Worm (Caenorhabditis elegans) whole organism, mixed stage, embryonic: ENCODE data around the gene F36A4.2.
A peak's percentile ranks its signal among the peaks of the same experiment; 100 is the strongest.

Source experiments
- M03D4.4 ChIP-seq: sonication (generic microtip); optimal IDR thresholded peaks from 2 replicates; lab custom pipeline; 2017; ENCODE audit warnings: mild to moderate bottlenecking, missing genetic modification characterization, missing compliant biosample characterization
- blmp-1 ChIP-seq: fragments of 150-350 bp; optimal IDR thresholded peaks from 2 replicates; lab custom pipeline; 2014; ENCODE audit warnings: missing biosample characterization, missing genetic modification characterization
- ceh-39 ChIP-seq: fragments of 150-350 bp; optimal IDR thresholded peaks from 2 replicates; lab custom pipeline; 2014; ENCODE audit warnings: missing biosample characterization, missing genetic modification characterization
- ceh-83 ChIP-seq: fragments of 200-800 bp; sonication (Bioruptor generic); optimal IDR thresholded peaks from 2 replicates; lab custom pipeline; 2018; ENCODE audit warnings: mild to moderate bottlenecking, missing genetic modification characterization, missing compliant biosample characterization
- ces-1 ChIP-seq: fragments of 150-350 bp; optimal IDR thresholded peaks from 2 replicates; lab custom pipeline; 2014; ENCODE audit warnings: missing biosample characterization, missing genetic modification reagents, missing genetic modification characterization
- cnd-1 ChIP-seq: fragments of 200-800 bp; sonication (Bioruptor generic); optimal IDR thresholded peaks from 2 replicates; lab custom pipeline; 2018; ENCODE audit warnings: mild to moderate bottlenecking, missing genetic modification characterization, missing compliant biosample characterization
- drap-1 ChIP-seq: fragments of 200-800 bp; sonication (Bioruptor generic); optimal IDR thresholded peaks from 3 replicates; lab custom pipeline; 2018; ENCODE audit warnings: mild to moderate bottlenecking, missing genetic modification characterization, missing compliant biosample characterization
- elt-1 ChIP-seq: sonication (generic microtip); optimal IDR thresholded peaks from 2 replicates; lab custom pipeline; 2017; ENCODE audit warnings: missing genetic modification characterization, mild to moderate bottlenecking, missing compliant biosample characterization, antibody characterized with exemption, moderate library complexity, borderline replicate concordance; ENCODE audit not compliant: insufficient read depth
- elt-3 ChIP-seq: fragments of 150-350 bp; optimal IDR thresholded peaks from 2 replicates; lab custom pipeline; 2014; ENCODE audit warnings: missing biosample characterization, missing genetic modification characterization
- hlh-1 ChIP-seq: fragments of 150-350 bp; optimal IDR thresholded peaks from 2 replicates; lab custom pipeline; 2014; ENCODE audit warnings: missing biosample characterization, missing genetic modification reagents, missing genetic modification characterization
- lin-13 ChIP-seq: fragments of 150-350 bp; optimal IDR thresholded peaks from 2 replicates; lab custom pipeline; 2014; ENCODE audit warnings: missing biosample characterization, missing genetic modification characterization
- lin-32 ChIP-seq: fragments of 200-800 bp; sonication (Bioruptor generic); optimal IDR thresholded peaks from 2 replicates; lab custom pipeline; 2018; ENCODE audit warnings: mild to moderate bottlenecking, missing genetic modification characterization, missing compliant biosample characterization
- lsy-2 ChIP-seq: fragments of 150-350 bp; optimal IDR thresholded peaks from 2 replicates; lab custom pipeline; 2014; ENCODE audit warnings: missing biosample characterization, missing genetic modification characterization
- mab-5 ChIP-seq: fragments of 150-350 bp; optimal IDR thresholded peaks from 2 replicates; lab custom pipeline; 2014; ENCODE audit warnings: missing biosample characterization, missing genetic modification characterization
- mep-1 ChIP-seq: fragments of 150-350 bp; optimal IDR thresholded peaks from 2 replicates; lab custom pipeline; 2017; ENCODE audit warnings: missing biosample characterization, missing genetic modification reagents, missing genetic modification characterization, inconsistent platforms
- mls-2 ChIP-seq: sonication (generic microtip); optimal IDR thresholded peaks from 2 replicates; lab custom pipeline; 2016; ENCODE audit warnings: mild to moderate bottlenecking, missing genetic modification characterization, moderate library complexity, missing compliant biosample characterization
- nhr-12 ChIP-seq: fragments of 150-350 bp; optimal IDR thresholded peaks from 2 replicates; lab custom pipeline; 2014; ENCODE audit warnings: missing biosample characterization, missing genetic modification characterization
- nhr-2 ChIP-seq: fragments of 150-350 bp; optimal IDR thresholded peaks from 2 replicates; lab custom pipeline; 2014; ENCODE audit warnings: missing biosample characterization, missing genetic modification characterization
- nhr-237 ChIP-seq: fragments of 150-350 bp; optimal IDR thresholded peaks from 2 replicates; lab custom pipeline; 2014; ENCODE audit warnings: missing biosample characterization, missing genetic modification characterization
- nhr-28 ChIP-seq: fragments of 150-350 bp; optimal IDR thresholded peaks from 2 replicates; lab custom pipeline; 2014; ENCODE audit warnings: missing biosample characterization, missing genetic modification characterization
- pha-4 ChIP-seq: fragments of 150-350 bp; optimal IDR thresholded peaks from 2 replicates; lab custom pipeline; 2018; ENCODE audit warnings: missing biosample characterization, missing genetic modification reagents, missing genetic modification characterization
- sem-2 ChIP-seq: fragments of 200-800 bp; sonication (Bioruptor generic); optimal IDR thresholded peaks from 2 replicates; lab custom pipeline; 2018; ENCODE audit warnings: mild to moderate bottlenecking, missing genetic modification characterization, missing compliant biosample characterization
- snpc-4 ChIP-seq: fragments of 150-350 bp; optimal IDR thresholded peaks from 2 replicates; lab custom pipeline; 2014; ENCODE audit warnings: missing biosample characterization, missing genetic modification characterization
- tbx-8 ChIP-seq: fragments of 200-800 bp; sonication (Bioruptor generic); optimal IDR thresholded peaks from 2 replicates; lab custom pipeline; 2018; ENCODE audit warnings: mild to moderate bottlenecking, missing genetic modification characterization, moderate library complexity, missing compliant biosample characterization
- unc-62 ChIP-seq: fragments of 150-350 bp; optimal IDR thresholded peaks from 2 replicates; lab custom pipeline; 2014; ENCODE audit warnings: missing biosample characterization, missing genetic modification reagents, missing genetic modification characterization
- zip-8 ChIP-seq: fragments of 150-350 bp; optimal IDR thresholded peaks from 2 replicates; lab custom pipeline; 2014; ENCODE audit warnings: missing biosample characterization, missing genetic modification characterization
- ztf-11 ChIP-seq: fragments of 150-350 bp; optimal IDR thresholded peaks from 2 replicates; lab custom pipeline; 2014; ENCODE audit warnings: missing biosample characterization, missing genetic modification characterization

F36A4.2 gene

ce11 chrIV:4298983-4299382 lies 28.0 kb downstream of the F36A4.2 start, which contains the start of gene F15E6.9:
TSS of gene F15E6.9 (minus strand) at chrIV:4299083.
- TF ChIP-seq M03D4.4 (tag; lab: Kevin White, UChicago) (no peak), nhr-12 (no peak), nhr-237 (tag; lab: Kevin White, UChicago) (no peak), ceh-39 (tag; lab: Kevin White, UChicago) (no peak), sem-2 (GFP tag; lab: Kevin White, UChicago) (no peak), mls-2 (tag; lab: Kevin White, UChicago) (no peak), lin-13 (tag; lab: Kevin White, UChicago) (no peak), blmp-1 (tag; lab: Kevin White, UChicago) (no peak)

ce11 chrIV:4299994-4300393 lies 29.0 kb downstream of the F36A4.2 start:
- TF ChIP-seq mep-1 (no peak), mls-2 (tag; lab: Kevin White, UChicago) (no peak), elt-1 (no peak), drap-1 (GFP tag; lab: Kevin White, UChicago) (no peak), nhr-28 (tag; lab: Kevin White, UChicago) (no peak), ceh-39 (tag; lab: Kevin White, UChicago) (no peak), lin-32 (no peak)

ce11 chrIV:4301202-4301601 lies 30.2 kb downstream of the F36A4.2 start, which contains the start of gene lgc-22:
TSS of gene lgc-22 (plus strand) at chrIV:4301306.
- TF ChIP-seq hlh-1 (tag; lab: Kevin White, UChicago) (no peak), nhr-237 (tag; lab: Kevin White, UChicago) (no peak), snpc-4 (tag; lab: Kevin White, UChicago) (no peak), cnd-1 (no peak), elt-3 (no peak), nhr-2 (tag; lab: Kevin White, UChicago) (no peak), unc-62 (GFP tag; lab: Kevin White, UChicago) (no peak)

ce11 chrIV:4306317-4306716 lies 35.3 kb downstream of the F36A4.2 start:
- TF ChIP-seq blmp-1 (tag; lab: Kevin White, UChicago): no peak
- no peak for TF ChIP-seq lsy-2 (tag; lab: Kevin White, UChicago)
- TF ChIP-seq nhr-28 (tag; lab: Kevin White, UChicago): no peak
- no peak for TF ChIP-seq snpc-4 (tag; lab: Kevin White, UChicago)
- TF ChIP-seq ces-1 (GFP tag; lab: Kevin White, UChicago): no peak
- TF ChIP-seq mab-5 (tag; lab: Kevin White, UChicago): no peak
- no peak for TF ChIP-seq ceh-39 (tag; lab: Kevin White, UChicago)
- no peak for TF ChIP-seq cnd-1
- TF ChIP-seq pha-4 (tag; lab: Kevin White, UChicago): no peak
- no peak for TF ChIP-seq nhr-2 (tag; lab: Kevin White, UChicago)
- TF ChIP-seq mep-1: no peak
- no peak for TF ChIP-seq lin-13 (tag; lab: Kevin White, UChicago)
- no peak for TF ChIP-seq tbx-8 (GFP tag; lab: Kevin White, UChicago)
- TF ChIP-seq lin-32: no peak
- no peak for TF ChIP-seq ztf-11
- TF ChIP-seq zip-8 (tag; lab: Kevin White, UChicago): no peak
- TF ChIP-seq M03D4.4 (tag; lab: Kevin White, UChicago): no peak
- no peak for TF ChIP-seq nhr-237 (tag; lab: Kevin White, UChicago)
- no peak for TF ChIP-seq ceh-83 (GFP tag; lab: Kevin White, UChicago)

ce11 chrIV:4307227-4307946 lies 36.4 kb downstream of the F36A4.2 start, which contains the start of gene set-9:
TSS of gene set-9 (plus strand) at chrIV:4307896.
- TF ChIP-seq cnd-1 (no peak), ceh-83 (GFP tag; lab: Kevin White, UChicago) (no peak), lsy-2 (tag; lab: Kevin White, UChicago) (peak; percentile 13)

ce11 chrIV:4316813-4317408 lies 45.9 kb downstream of the F36A4.2 start, which contains the start of gene Y24D9B.1:
TSS of gene Y24D9B.1 (plus strand) at chrIV:4317358.
- TF ChIP-seq ces-1 (GFP tag; lab: Kevin White, UChicago): no peak
- no peak for TF ChIP-seq nhr-28 (tag; lab: Kevin White, UChicago)
